Fruit fly (Drosophila melanogaster): ENCODE data around the gene CG18268.

CG18268 gene

dm6 chr3R:7785784-7786183, 18.4 kb downstream of the CG18268 start, which contains the start of gene CG18745:
TSS of gene CG18745 (minus strand) at chr3R:7786119.
- TF ChIP-seq rn (GFP tag; IDR thresholded peaks at IDR 0.05), result no peak

- no peak for TF ChIP-seq CG14655 (GFP tag; optimal IDR thresholded peaks at IDR 0.05)
- no peak for TF ChIP-seq D1 (tag; optimal IDR thresholded peaks at IDR 0.05)
- no peak for TF ChIP-seq CG4496 (GFP tag; IDR thresholded peaks at IDR 0.05)
- TF ChIP-seq EcR (GFP tag; optimal IDR thresholded peaks at IDR 0.05), result no peak
- TF ChIP-seq CG8301 (tag; optimal IDR thresholded peaks at IDR 0.05), result no peak
- TF ChIP-seq CG10348 (GFP tag; IDR thresholded peaks at IDR 0.05), result no peak
- TF ChIP-seq CG32121 (GFP tag; IDR thresholded peaks at IDR 0.05), result no peak
- TF ChIP-seq CG13204 (GFP tag; optimal IDR thresholded peaks at IDR 0.05), result no peak
- TF ChIP-seq Pif1A (GFP tag; optimal IDR thresholded peaks at IDR 0.05), result no peak
- TF ChIP-seq CG34367 (tag; optimal IDR thresholded peaks at IDR 0.05), result no peak
- no peak for TF ChIP-seq rn (GFP tag; IDR thresholded peaks at IDR 0.05)
- no peak for TF ChIP-seq CG17806 (tag; optimal IDR thresholded peaks at IDR 0.05)
- TF ChIP-seq CG9948 (tag; optimal IDR thresholded peaks at IDR 0.05), result no peak
- no peak for TF ChIP-seq Snoo (tag; optimal IDR thresholded peaks at IDR 0.05)
- no peak for TF ChIP-seq Pif1B (GFP tag; optimal IDR thresholded peaks at IDR 0.05)
- TF ChIP-seq fd96Ca (GFP tag; IDR thresholded peaks at IDR 0.05), result no peak
- TF ChIP-seq CG12605 (GFP tag; IDR thresholded peaks at IDR 0.05), result no peak
- no peak for TF ChIP-seq CG15710 (tag; optimal IDR thresholded peaks at IDR 0.05)
These were observed 21.1 kb downstream of the CG18268 start, which contains the start of gene CG18747 for dm6 chr3R:7782933-7783686. TSS of gene CG18747 (minus strand) at chr3R:7783446.

- no peak for TF ChIP-seq Pif1A (GFP tag; optimal IDR thresholded peaks at IDR 0.05)
- TF ChIP-seq D1 (tag; optimal IDR thresholded peaks at IDR 0.05), result peak; percentile 0
- TF ChIP-seq Ets98B (GFP tag; IDR thresholded peaks at IDR 0.05), result peak; percentile 69; the same call in 1 of the 2 replicates
- peak; percentile 79 for TF ChIP-seq CG4496 (GFP tag; IDR thresholded peaks at IDR 0.05)
- peak; percentile 6 for TF ChIP-seq CG8159 (tag; optimal IDR thresholded peaks at IDR 0.05)
- TF ChIP-seq CG34367 (tag; optimal IDR thresholded peaks at IDR 0.05), result peak; percentile 34
- TF ChIP-seq CG14655 (GFP tag; optimal IDR thresholded peaks at IDR 0.05), result peak; percentile 48
- TF ChIP-seq Pif1B (GFP tag; optimal IDR thresholded peaks at IDR 0.05), result no peak
These were observed 24.6 kb downstream of the CG18268 start for dm6 chr3R:7779620-7780019.

- no peak for TF ChIP-seq CG15710 (tag; optimal IDR thresholded peaks at IDR 0.05)
- no peak for TF ChIP-seq Snoo (tag; optimal IDR thresholded peaks at IDR 0.05)
- no peak for TF ChIP-seq rn (GFP tag; IDR thresholded peaks at IDR 0.05)
These were observed 32.6 kb downstream of the CG18268 start, which contains the start of gene CG11286 for dm6 chr3R:7771656-7772055. TSS of gene CG11286 (minus strand) at chr3R:7771756.

- TF ChIP-seq Snoo (tag; optimal IDR thresholded peaks at IDR 0.05) (no peak), CG14655 (GFP tag; optimal IDR thresholded peaks at IDR 0.05) (no peak), Pif1B (GFP tag; optimal IDR thresholded peaks at IDR 0.05) (no peak), Ets98B (GFP tag; IDR thresholded peaks at IDR 0.05) (no peak), CG4496 (GFP tag; IDR thresholded peaks at IDR 0.05) (0 out of 3 replicates have a peak, but pooled peaks have one; percentile 29)
These were observed 43.2 kb downstream of the CG18268 start for dm6 chr3R:7760970-7761558.

- TF ChIP-seq rn (GFP tag; IDR thresholded peaks at IDR 0.05), result no peak
- TF ChIP-seq CG13204 (GFP tag; optimal IDR thresholded peaks at IDR 0.05), result no peak
These were observed 44.7 kb downstream of the CG18268 start, which contains the start of gene Sp7 for dm6 chr3R:7759486-7759885. TSS of gene Sp7 (plus strand) at chr3R:7759786.

- TF ChIP-seq Snoo (tag; optimal IDR thresholded peaks at IDR 0.05) (no peak), fd96Ca (GFP tag; IDR thresholded peaks at IDR 0.05) (no peak), Pif1B (GFP tag; optimal IDR thresholded peaks at IDR 0.05) (no peak), Pif1A (GFP tag; optimal IDR thresholded peaks at IDR 0.05) (no peak), CG34367 (tag; optimal IDR thresholded peaks at IDR 0.05) (no peak), EcR (GFP tag; optimal IDR thresholded peaks at IDR 0.05) (no peak), CG9948 (tag; optimal IDR thresholded peaks at IDR 0.05) (no peak), CG13204 (GFP tag; optimal IDR thresholded peaks at IDR 0.05) (no peak), CG8301 (tag; optimal IDR thresholded peaks at IDR 0.05) (no peak), CG4496 (GFP tag; IDR thresholded peaks at IDR 0.05) (no peak), CG32121 (GFP tag; IDR thresholded peaks at IDR 0.05) (no peak), Ets98B (GFP tag; IDR thresholded peaks at IDR 0.05) (no peak), gl (tag; optimal IDR thresholded peaks at IDR 0.05) (no peak), CG17806 (tag; optimal IDR thresholded peaks at IDR 0.05) (no peak), CG10348 (GFP tag; IDR thresholded peaks at IDR 0.05) (no peak), rn (GFP tag; IDR thresholded peaks at IDR 0.05) (no peak), CG14655 (GFP tag; optimal IDR thresholded peaks at IDR 0.05) (no peak), CG15710 (tag; optimal IDR thresholded peaks at IDR 0.05) (no peak), CG8159 (tag; optimal IDR thresholded peaks at IDR 0.05) (no peak), D1 (tag; optimal IDR thresholded peaks at IDR 0.05) (no peak)
These were observed 46.4 kb downstream of the CG18268 start, which contains the start of gene CG10919 for dm6 chr3R:7757822-7758221. TSS of gene CG10919 (plus strand) at chr3R:7758122.

Data from whole organism, pupa.